Worm (Caenorhabditis elegans) whole organism, early embryonic: ENCODE measurements around the gene C48B4.8.

Experiments used
- ama-1 ChIP-seq: fragments of 150-350 bp; optimal IDR thresholded peaks from 2 replicates; lab custom pipeline; 2014
- ceh-36 ChIP-seq: sonication (generic microtip); optimal IDR thresholded peaks from 2 replicates; lab custom pipeline; 2016; ENCODE audit warnings: missing genetic modification characterization, inconsistent platforms, missing compliant biosample characterization
- flt-1 ChIP-seq: fragments of 200-800 bp; sonication (Bioruptor generic); IDR thresholded peaks from 2 replicates; pipeline ENCODE4 v1.3.6; 2022; ENCODE audit warnings: missing genetic modification characterization, missing compliant biosample characterization
- hmbx-1 ChIP-seq: sonication (generic microtip); optimal IDR thresholded peaks from 2 replicates; lab custom pipeline; 2016; ENCODE audit warnings: mild to moderate bottlenecking, missing genetic modification characterization, missing compliant biosample characterization
- pes-1 ChIP-seq: fragments of 200-800 bp; sonication (Bioruptor generic); IDR thresholded peaks from 2 replicates; pipeline ENCODE4 v1.3.6; 2022; ENCODE audit warnings: missing genetic modification reagents, missing genetic modification characterization, missing compliant biosample characterization
- scrt-1 ChIP-seq: fragments of 200-800 bp; sonication (Bioruptor generic); IDR thresholded peaks from 2 replicates; pipeline ENCODE4 v1.3.6; 2022; ENCODE audit warnings: missing genetic modification characterization, missing compliant biosample characterization
- sea-1 ChIP-seq: fragments of 200-800 bp; sonication (Bioruptor generic); conservative IDR thresholded peaks from 2 replicates; pipeline ENCODE4 v1.3.6; 2022; ENCODE audit warnings: missing genetic modification characterization, missing compliant biosample characterization
- tra-4 ChIP-seq: sonication (generic microtip); optimal IDR thresholded peaks from 2 replicates; lab custom pipeline; 2017; ENCODE audit warnings: missing genetic modification characterization, missing compliant biosample characterization

ce11 chrIII:9513569-9513968 lies 47.5 kb downstream of the C48B4.8 start, which contains the start of gene F55H2.8:
- TF ChIP-seq ama-1 (lab: Kevin White, UChicago): no peak
- no peak for TF ChIP-seq pes-1
- TF ChIP-seq ceh-36 (tag; lab: Kevin White, UChicago): no peak
- no peak for TF ChIP-seq tra-4 (tag; lab: Kevin White, UChicago)
- TF ChIP-seq hmbx-1 (tag; lab: Kevin White, UChicago): no peak
- TF ChIP-seq sea-1 (GFP tag; lab: Robert Waterston, UW): no peak
- TF ChIP-seq scrt-1: no peak
- TF ChIP-seq flt-1: no peak
